Worm (Caenorhabditis elegans) whole organism, young adult: Measurements from ENCODE around the gene Y43E12A.3.
A peak's percentile ranks its signal among the peaks of the same experiment; 100 is the strongest.

ENCODE experiments used
- B0035.1 ChIP-seq: sonication (generic microtip); optimal IDR thresholded peaks from 2 replicates; lab custom pipeline; 2016; ENCODE audit warnings: missing genetic modification characterization, mild to moderate bottlenecking, missing compliant biosample characterization, missing genotype, missing genetic modification reagents
- B0261.1 ChIP-seq: sonication (generic microtip); optimal IDR thresholded peaks from 2 replicates; lab custom pipeline; 2016; ENCODE audit warnings: mild to moderate bottlenecking, missing genetic modification characterization, moderate library complexity, missing compliant biosample characterization
- C06A6.2 ChIP-seq: fragments of 200-800 bp; sonication (Bioruptor generic); conservative IDR thresholded peaks from 2 replicates; pipeline ENCODE4 v1.3.6; 2022; ENCODE audit warnings: missing genetic modification characterization, missing compliant biosample characterization
- F23B12.7 ChIP-seq: sonication (generic microtip); optimal IDR thresholded peaks from 2 replicates; lab custom pipeline; 2017; ENCODE audit warnings: missing genetic modification characterization, mild to moderate bottlenecking, missing compliant biosample characterization, antibody characterized with exemption, moderate library complexity; ENCODE audit not compliant: insufficient read depth
- F33H1.4 ChIP-seq: fragments of 200-800 bp; sonication (Bioruptor generic); IDR thresholded peaks from 2 replicates; pipeline ENCODE4 v1.3.6; 2022; ENCODE audit warnings: missing genetic modification reagents, missing genetic modification characterization, missing compliant biosample characterization
- F37B4.10 ChIP-seq: fragments of 200-800 bp; sonication (Bioruptor generic); IDR thresholded peaks from 2 replicates; pipeline ENCODE4 v1.3.6; 2022; ENCODE audit warnings: missing genetic modification characterization, missing compliant biosample characterization
- F57C9.4 ChIP-seq: sonication (generic microtip); optimal IDR thresholded peaks from 2 replicates; lab custom pipeline; 2017; ENCODE audit warnings: mild to moderate bottlenecking, missing genetic modification characterization, missing compliant biosample characterization
- Y79H2A.3 ChIP-seq: fragments of 200-800 bp; sonication (Bioruptor generic); conservative IDR thresholded peaks from 2 replicates; pipeline ENCODE4 v1.3.6; 2022; ENCODE audit warnings: missing genetic modification reagents, missing genetic modification characterization, missing compliant biosample characterization
- ZK185.1 ChIP-seq: sonication (generic microtip); optimal IDR thresholded peaks from 2 replicates; lab custom pipeline; 2016; ENCODE audit warnings: mild to moderate bottlenecking, missing genetic modification characterization, missing compliant biosample characterization; ENCODE audit not compliant: poor library complexity, severe bottlenecking
- akir-1 ChIP-seq: fragments of 200-800 bp; sonication (Bioruptor generic); optimal IDR thresholded peaks from 2 replicates; lab custom pipeline; 2018; ENCODE audit warnings: mild to moderate bottlenecking, missing genetic modification characterization, moderate library complexity, missing compliant biosample characterization
- aptf-2 ChIP-seq: fragments of 200-800 bp; sonication (Bioruptor generic); conservative IDR thresholded peaks from 2 replicates; pipeline ENCODE4 v1.3.6; 2022; ENCODE audit warnings: missing genetic modification reagents, missing genetic modification characterization, missing compliant biosample characterization
- aptf-3 ChIP-seq: fragments of 200-800 bp; sonication (Bioruptor generic); IDR thresholded peaks from 2 replicates; pipeline ENCODE4 v1.3.6; 2022; ENCODE audit warnings: missing genetic modification characterization, missing compliant biosample characterization
- attf-5 ChIP-seq: fragments of 200-800 bp; sonication (Bioruptor generic); optimal IDR thresholded peaks from 2 replicates; lab custom pipeline; 2018; ENCODE audit warnings: mild to moderate bottlenecking, missing genetic modification characterization, missing compliant biosample characterization
- attf-6 ChIP-seq: fragments of 200-800 bp; sonication (Bioruptor generic); IDR thresholded peaks from 2 replicates; pipeline ENCODE4 v1.3.6; 2022; ENCODE audit warnings: missing genetic modification reagents, missing genetic modification characterization, missing compliant biosample characterization
- bed-2 ChIP-seq: fragments of 200-800 bp; sonication (Bioruptor generic); IDR thresholded peaks from 2 replicates; pipeline ENCODE4 v1.3.6; 2022; ENCODE audit warnings: missing genetic modification reagents, missing genetic modification characterization, missing compliant biosample characterization
- cebp-1 ChIP-seq, 2 experiments: fragments of 200-800 bp in 1 of 2; sonication (Bioruptor generic) in 1 of 2; sonication (generic microtip) in 1 of 2; IDR thresholded peaks in 1 of 2; optimal IDR thresholded peaks in 1 of 2; 2 replicates each; pipeline versions ENCODE4 v1.3.6 to Lab custom; 2017 to 2022; ENCODE audit warnings: missing compliant biosample characterization in 2 of 2, missing genetic modification characterization in 2 of 2, mild to moderate bottlenecking in 1 of 2, missing genetic modification reagents in 1 of 2, moderate library complexity in 1 of 2
- ceh-100 ChIP-seq: fragments of 200-800 bp; sonication (Bioruptor generic); IDR thresholded peaks from 2 replicates; pipeline ENCODE4 v1.3.6; 2022; ENCODE audit warnings: missing genetic modification reagents, missing genetic modification characterization, missing compliant biosample characterization
- dox-1 ChIP-seq: fragments of 200-800 bp; sonication (Bioruptor generic); IDR thresholded peaks from 2 replicates; pipeline ENCODE4 v1.3.6; 2022; ENCODE audit warnings: missing genetic modification reagents, missing genetic modification characterization, missing compliant biosample characterization
- ekl-4 ChIP-seq: fragments of 200-800 bp; sonication (Bioruptor generic); IDR thresholded peaks from 2 replicates; pipeline ENCODE4 v1.3.6; 2022; ENCODE audit warnings: missing genetic modification reagents, missing genetic modification characterization, missing compliant biosample characterization
- gei-17 ChIP-seq: fragments of 200-800 bp; sonication (Bioruptor generic); optimal IDR thresholded peaks from 2 replicates; lab custom pipeline; 2018; ENCODE audit warnings: mild to moderate bottlenecking, missing genetic modification characterization, missing compliant biosample characterization
- hmg-1.2 ChIP-seq: fragments of 200-800 bp; sonication (Bioruptor generic); IDR thresholded peaks from 2 replicates; pipeline ENCODE4 v1.3.6; 2022; ENCODE audit warnings: missing genetic modification reagents, missing genetic modification characterization, missing compliant biosample characterization
- hsf-1 ChIP-seq: fragments of 200-800 bp; sonication (Bioruptor generic); IDR thresholded peaks from 2 replicates; pipeline ENCODE4 v1.3.6; 2022; ENCODE audit warnings: missing genetic modification reagents, missing genetic modification characterization, missing compliant biosample characterization
- lin-40 ChIP-seq: sonication (generic microtip); optimal IDR thresholded peaks from 2 replicates; lab custom pipeline; 2016; ENCODE audit warnings: missing genetic modification characterization, mild to moderate bottlenecking, missing compliant biosample characterization, missing genotype, missing genetic modification reagents
- lin-54 ChIP-seq: fragments of 200-800 bp; sonication (Bioruptor generic); optimal IDR thresholded peaks from 2 replicates; lab custom pipeline; 2018; ENCODE audit warnings: mild to moderate bottlenecking, missing genetic modification characterization, missing compliant biosample characterization
- madf-3 ChIP-seq: fragments of 200-800 bp; sonication (Bioruptor generic); IDR thresholded peaks from 2 replicates; pipeline ENCODE4 v1.3.6; 2022; ENCODE audit warnings: missing genetic modification reagents, missing genetic modification characterization, missing compliant biosample characterization
- nhr-80 ChIP-seq: sonication (generic microtip); optimal IDR thresholded peaks from 2 replicates; lab custom pipeline; 2016; ENCODE audit warnings: missing genetic modification characterization, missing compliant biosample characterization
- pha-4 ChIP-seq: fragments of 150-350 bp; sonication (generic microtip); optimal IDR thresholded peaks from 2 replicates; lab custom pipeline; 2014; ENCODE audit warnings: missing biosample characterization, missing genetic modification reagents, missing genetic modification characterization
- rec-8 ChIP-seq, 2 experiments: sonication (generic microtip); optimal IDR thresholded peaks; 2 replicates each; lab custom pipeline; 2016; ENCODE audit warnings: mild to moderate bottlenecking in 2 of 2, missing genetic modification characterization in 2 of 2, missing genetic modification reagents in 2 of 2, missing genotype in 2 of 2, missing biosample characterization in 1 of 2, missing compliant biosample characterization in 1 of 2, moderate library complexity in 1 of 2
- snpc-3.4 ChIP-seq: sonication (generic microtip); optimal IDR thresholded peaks from 2 replicates; lab custom pipeline; 2017; ENCODE audit warnings: missing genetic modification characterization, mild to moderate bottlenecking, missing compliant biosample characterization, antibody characterized with exemption, moderate library complexity, missing genotype, missing genetic modification reagents
- somi-1 ChIP-seq: fragments of 200-800 bp; sonication (Bioruptor generic); optimal IDR thresholded peaks from 2 replicates; lab custom pipeline; 2018; ENCODE audit warnings: mild to moderate bottlenecking, missing genetic modification characterization, missing compliant biosample characterization
- unc-130 ChIP-seq: sonication (generic microtip); optimal IDR thresholded peaks from 2 replicates; lab custom pipeline; 2016; ENCODE audit warnings: missing genetic modification reagents, missing genetic modification characterization, missing compliant biosample characterization
- unc-62 ChIP-seq: fragments of 150-350 bp; optimal IDR thresholded peaks from 2 replicates; lab custom pipeline; 2014; ENCODE audit warnings: missing biosample characterization, missing genetic modification reagents, missing genetic modification characterization
- xnd-1 ChIP-seq: sonication (generic microtip); optimal IDR thresholded peaks from 2 replicates; lab custom pipeline; 2016; ENCODE audit warnings: missing genotype, missing genetic modification reagents, missing genetic modification characterization, missing compliant biosample characterization
- ztf-18 ChIP-seq: sonication (generic microtip); optimal IDR thresholded peaks from 2 replicates; lab custom pipeline; 2016; ENCODE audit warnings: missing genotype, mild to moderate bottlenecking, missing genetic modification characterization, missing compliant biosample characterization
- ztf-22 ChIP-seq: fragments of 200-800 bp; sonication (Bioruptor generic); optimal IDR thresholded peaks from 2 replicates; lab custom pipeline; 2018; ENCODE audit warnings: mild to moderate bottlenecking, missing genetic modification characterization, moderate library complexity, missing compliant biosample characterization
- ztf-26 ChIP-seq: sonication (generic microtip); optimal IDR thresholded peaks from 2 replicates; lab custom pipeline; 2017; ENCODE audit warnings: missing genetic modification characterization, missing compliant biosample characterization
- ztf-28 ChIP-seq: fragments of 200-800 bp; sonication (Bioruptor generic); IDR thresholded peaks from 2 replicates; pipeline ENCODE4 v1.3.6; 2022; ENCODE audit warnings: missing genetic modification reagents, missing genetic modification characterization, missing compliant biosample characterization
- ztf-6 ChIP-seq: fragments of 200-800 bp; sonication (Bioruptor generic); IDR thresholded peaks from 2 replicates; pipeline ENCODE4 v1.3.6; 2022; ENCODE audit warnings: missing genetic modification reagents, missing genetic modification characterization, missing compliant biosample characterization

Gene Y43E12A.3

DNA sequence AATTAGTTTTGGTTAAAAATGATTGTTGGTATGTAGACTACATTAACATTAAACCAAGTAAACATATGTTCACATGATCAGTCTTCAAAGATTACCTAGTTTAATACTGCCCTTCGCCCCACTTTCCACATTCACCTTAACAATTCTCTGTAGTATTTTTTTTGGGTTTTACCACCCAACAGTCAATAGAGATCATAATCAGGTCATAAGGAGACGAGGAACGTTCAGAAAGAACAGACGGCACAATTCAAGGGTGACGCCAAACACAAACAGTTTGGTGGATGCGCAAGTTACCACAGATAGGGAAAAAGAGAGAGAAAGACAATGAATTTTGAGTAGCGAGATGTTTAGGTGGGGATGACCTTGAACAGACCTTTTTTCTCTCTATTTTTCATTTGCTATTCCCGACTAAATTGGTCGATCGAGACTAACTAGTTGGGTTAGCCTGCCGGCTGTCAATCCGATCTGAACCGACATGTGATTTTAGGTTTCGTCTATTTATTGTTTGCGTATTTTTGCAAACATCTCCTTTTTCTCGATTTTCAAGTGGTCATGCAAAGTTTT is 16.0 kb upstream of the Y43E12A.3 start:
- peak; percentile 27 for TF ChIP-seq nhr-80
- no peak for TF ChIP-seq cebp-1 (GFP tag; IDR thresholded peaks at IDR 0.05; lab: Robert Waterston, UW)
- TF ChIP-seq cebp-1 (tag; optimal IDR thresholded peaks at IDR 0.05; lab: Kevin White, UChicago), result peak; percentile 29
- TF ChIP-seq ztf-6 (GFP tag; lab: Robert Waterston, UW), result 0 out of 2 replicates have a peak, but pooled peaks have one; percentile 40
- TF ChIP-seq unc-130 (GFP tag; lab: Kevin White, UChicago), result no peak
- peak; percentile 56 for TF ChIP-seq pha-4 (tag; lab: Kevin White, UChicago)
- no peak for TF ChIP-seq gei-17 (GFP tag; lab: Kevin White, UChicago)
- no peak for TF ChIP-seq F37B4.10 (GFP tag; lab: Robert Waterston, UW)
- TF ChIP-seq unc-62 (GFP tag; lab: Kevin White, UChicago), result no peak

DNA sequence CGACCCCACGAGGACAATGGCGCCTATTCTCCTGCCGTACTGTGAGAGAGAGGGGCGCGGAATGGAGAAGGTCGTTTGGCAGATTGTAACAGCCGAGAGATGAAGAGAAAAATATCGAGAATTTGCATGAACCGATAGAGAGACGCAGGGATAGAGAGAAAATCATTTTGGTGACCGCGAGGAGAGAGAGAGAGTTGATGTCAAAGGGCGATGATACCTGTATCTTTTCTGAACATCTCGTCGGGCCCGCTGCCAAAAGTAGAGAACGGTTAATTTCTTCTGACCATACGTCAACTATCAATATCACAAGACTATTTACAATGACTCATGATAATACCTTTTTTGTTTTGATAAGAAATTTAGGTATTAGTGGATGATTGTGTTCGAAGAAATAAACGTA is 11.7 kb upstream of the Y43E12A.3 start:
- TF ChIP-seq somi-1 (GFP tag; lab: Kevin White, UChicago) (peak; percentile 37), aptf-3 (GFP tag; lab: Robert Waterston, UW) (no peak), B0035.1 (tag; lab: Kevin White, UChicago) (no peak), akir-1 (GFP tag; lab: Kevin White, UChicago) (no peak), nhr-80 (peak; percentile 44), ztf-28 (GFP tag; lab: Robert Waterston, UW) (no peak), aptf-2 (GFP tag; lab: Robert Waterston, UW) (no peak), ztf-26 (peak; percentile 66), lin-40 (peak; percentile 61), Y79H2A.3 (no peak), ceh-100 (GFP tag; lab: Robert Waterston, UW) (no peak), bed-2 (no peak), F33H1.4 (GFP tag; lab: Robert Waterston, UW) (no peak), hsf-1 (GFP tag; lab: Robert Waterston, UW) (no peak), hmg-1.2 (GFP tag; lab: Robert Waterston, UW) (peak; percentile 44; the same call in 1 of the 2 replicates), cebp-1 (GFP tag; IDR thresholded peaks at IDR 0.05; lab: Robert Waterston, UW) (no peak), cebp-1 (tag; optimal IDR thresholded peaks at IDR 0.05; lab: Kevin White, UChicago) (peak; percentile 32), xnd-1 (no peak), ztf-6 (GFP tag; lab: Robert Waterston, UW) (no peak), C06A6.2 (GFP tag; lab: Robert Waterston, UW) (peak; percentile 62; the same call in 1 of the 2 replicates), snpc-3.4 (tag; lab: Kevin White, UChicago) (no peak), madf-3 (GFP tag; lab: Robert Waterston, UW) (no peak), F23B12.7 (no peak), ekl-4 (0 out of 2 replicates have a peak, but pooled peaks have one; percentile 7), lin-54 (no peak), attf-6 (GFP tag; lab: Robert Waterston, UW) (no peak), rec-8 (tag; optimal IDR thresholded peaks at IDR 0.05; lab: Kevin White, UChicago) (no peak), F57C9.4 (tag; lab: Kevin White, UChicago) (no peak), attf-5 (GFP tag; lab: Kevin White, UChicago) (no peak), B0261.1 (tag; lab: Kevin White, UChicago) (no peak), unc-62 (GFP tag; lab: Kevin White, UChicago) (no peak), ztf-18 (tag; lab: Kevin White, UChicago) (no peak), ztf-22 (no peak), ZK185.1 (tag; lab: Kevin White, UChicago) (no peak), dox-1 (GFP tag; lab: Robert Waterston, UW) (0 out of 2 replicates have a peak, but pooled peaks have one; percentile 28)
